Worm (Caenorhabditis elegans) whole organism, L1 larva: Measurements from ENCODE around the gene Y19D2B.1.
A peak's percentile ranks its signal among the peaks of the same experiment; 100 is the strongest.

Experiments used
- C34B4.2 ChIP-seq: sonication (generic microtip); optimal IDR thresholded peaks from 2 replicates; lab custom pipeline; 2017; ENCODE audit warnings: mild to moderate bottlenecking, missing genetic modification characterization, missing compliant biosample characterization
- blmp-1 ChIP-seq: fragments of 150-350 bp; optimal IDR thresholded peaks from 2 replicates; lab custom pipeline; 2014; ENCODE audit warnings: missing biosample characterization, missing genetic modification characterization
- dsc-1 ChIP-seq: sonication (generic microtip); optimal IDR thresholded peaks from 2 replicates; lab custom pipeline; 2016; ENCODE audit warnings: mild to moderate bottlenecking, missing genetic modification characterization, missing compliant biosample characterization
- egl-27 ChIP-seq, 2 experiments: fragments of 150-350 bp in 1 of 2; sonication (generic microtip); optimal IDR thresholded peaks; 3 replicates each; lab custom pipeline; 2017 to 2018; ENCODE audit warnings: missing biosample characterization in 2 of 2, missing genetic modification characterization in 2 of 2, missing genetic modification reagents in 2 of 2
- lin-13 ChIP-seq: fragments of 150-350 bp; optimal IDR thresholded peaks from 2 replicates; lab custom pipeline; 2014; ENCODE audit warnings: missing biosample characterization, missing genetic modification reagents, missing genetic modification characterization
- lir-3 ChIP-seq: sonication (generic microtip); optimal IDR thresholded peaks from 2 replicates; lab custom pipeline; 2016; ENCODE audit warnings: mild to moderate bottlenecking, missing genetic modification characterization, moderate library complexity, missing compliant biosample characterization; ENCODE audit not compliant: poor library complexity
- nhr-20 ChIP-seq: sonication (generic microtip); optimal IDR thresholded peaks from 2 replicates; lab custom pipeline; 2016; ENCODE audit warnings: mild to moderate bottlenecking, missing genetic modification characterization, missing compliant biosample characterization
- nhr-28 ChIP-seq: fragments of 150-350 bp; optimal IDR thresholded peaks from 2 replicates; lab custom pipeline; 2014; ENCODE audit warnings: missing biosample characterization, missing genetic modification characterization
- nhr-76 ChIP-seq: sonication (generic microtip); optimal IDR thresholded peaks from 2 replicates; lab custom pipeline; 2017; ENCODE audit warnings: missing biosample characterization, missing genetic modification characterization
- snpc-4 ChIP-seq: fragments of 150-350 bp; optimal IDR thresholded peaks from 2 replicates; lab custom pipeline; 2014; ENCODE audit warnings: missing biosample characterization, missing genetic modification characterization
- sptf-1 ChIP-seq: fragments of 150-350 bp; optimal IDR thresholded peaks from 2 replicates; lab custom pipeline; 2014; ENCODE audit warnings: missing biosample characterization, missing genetic modification characterization

ce11 chrII:10959676-10960075 is 36.9 kb upstream of the Y19D2B.1 start:
- TF ChIP-seq blmp-1 (tag; lab: Kevin White, UChicago), result peak; percentile 69
- TF ChIP-seq lir-3 (tag; lab: Kevin White, UChicago), result no peak
- no peak for TF ChIP-seq C34B4.2 (tag; lab: Kevin White, UChicago)
- TF ChIP-seq egl-27 (tag; optimal IDR thresholded peaks at IDR 0.05; lab: Kevin White, UChicago), result no peak
- TF ChIP-seq nhr-28 (tag; lab: Kevin White, UChicago), result no peak
- TF ChIP-seq snpc-4, result no peak
- no peak for TF ChIP-seq nhr-20 (tag; lab: Kevin White, UChicago)
- TF ChIP-seq nhr-76 (tag; lab: Kevin White, UChicago), result no peak
- TF ChIP-seq dsc-1 (tag; lab: Kevin White, UChicago), result no peak
- no peak for TF ChIP-seq sptf-1 (tag; lab: Kevin White, UChicago)
- no peak for TF ChIP-seq lin-13 (GFP tag; lab: Kevin White, UChicago)
